Fruit fly (Drosophila melanogaster) whole organism: ENCODE results near the gene MetRS-m.

ENCODE experiments used
- CG8478 ChIP-seq: fragments of >200 bp; optimal IDR thresholded peaks from 2 replicates; lab custom pipeline; 2018; ENCODE audit warnings: inconsistent platforms
- Dll ChIP-seq: fragments of >200 bp; optimal IDR thresholded peaks from 2 replicates; lab custom pipeline; 2017
- pan ChIP-seq: fragments of >200 bp; optimal IDR thresholded peaks from 2 replicates; lab custom pipeline; 2017
- psq ChIP-seq: fragments of >200 bp; optimal IDR thresholded peaks from 2 replicates; lab custom pipeline; 2017
- usp ChIP-seq: fragments of >200 bp; optimal IDR thresholded peaks from 2 replicates; lab custom pipeline; 2017; ENCODE audit warnings: missing biosample characterization, missing genetic modification characterization, mixed read lengths

- no peak for TF ChIP-seq psq (lab: Kevin White, UChicago)
- TF ChIP-seq Dll (lab: Kevin White, UChicago) = no peak
- TF ChIP-seq usp = no peak
- TF ChIP-seq pan (lab: Kevin White, UChicago) = no peak
- TF ChIP-seq CG8478 = no peak
Observed at dm6 chr3R:14289958-14290835, 30.4 kb upstream of the MetRS-m start.
